Worm (Caenorhabditis elegans) whole organism, L4/young adult: ENCODE data around the gene Y54B9A.1.

Experiments
- dao-5 ChIP-seq: sonication (generic microtip); optimal IDR thresholded peaks from 2 replicates; lab custom pipeline; 2016; ENCODE audit warnings: missing genotype, missing genetic modification characterization, moderate library complexity, missing compliant biosample characterization
- him-1 ChIP-seq: sonication (generic microtip); optimal IDR thresholded peaks from 2 replicates; lab custom pipeline; 2016; ENCODE audit warnings: missing genotype, missing genetic modification reagents, missing genetic modification characterization, missing compliant biosample characterization

ce11 chrV:9444618-9445017 lies 5.3 kb upstream of the Y54B9A.1 start:
- TF ChIP-seq dao-5 (tag; lab: Kevin White, UChicago) (no peak), him-1 (no peak)
